Fruit fly (Drosophila melanogaster): Measurements from ENCODE around the gene r2d2.

The r2d2 gene

dm6 chr2L:7811249-7812002 lies 11.5 kb downstream of the r2d2 start, which contains the start of gene LanB1:
TSS of gene LanB1 (plus strand) at chr2L:7811438.
- TF ChIP-seq EcR (GFP tag; optimal IDR thresholded peaks at IDR 0.05) (no peak), CG8478 (optimal IDR thresholded peaks at IDR 0.05) (no peak), Dll (optimal IDR thresholded peaks at IDR 0.05) (no peak)

DNA sequence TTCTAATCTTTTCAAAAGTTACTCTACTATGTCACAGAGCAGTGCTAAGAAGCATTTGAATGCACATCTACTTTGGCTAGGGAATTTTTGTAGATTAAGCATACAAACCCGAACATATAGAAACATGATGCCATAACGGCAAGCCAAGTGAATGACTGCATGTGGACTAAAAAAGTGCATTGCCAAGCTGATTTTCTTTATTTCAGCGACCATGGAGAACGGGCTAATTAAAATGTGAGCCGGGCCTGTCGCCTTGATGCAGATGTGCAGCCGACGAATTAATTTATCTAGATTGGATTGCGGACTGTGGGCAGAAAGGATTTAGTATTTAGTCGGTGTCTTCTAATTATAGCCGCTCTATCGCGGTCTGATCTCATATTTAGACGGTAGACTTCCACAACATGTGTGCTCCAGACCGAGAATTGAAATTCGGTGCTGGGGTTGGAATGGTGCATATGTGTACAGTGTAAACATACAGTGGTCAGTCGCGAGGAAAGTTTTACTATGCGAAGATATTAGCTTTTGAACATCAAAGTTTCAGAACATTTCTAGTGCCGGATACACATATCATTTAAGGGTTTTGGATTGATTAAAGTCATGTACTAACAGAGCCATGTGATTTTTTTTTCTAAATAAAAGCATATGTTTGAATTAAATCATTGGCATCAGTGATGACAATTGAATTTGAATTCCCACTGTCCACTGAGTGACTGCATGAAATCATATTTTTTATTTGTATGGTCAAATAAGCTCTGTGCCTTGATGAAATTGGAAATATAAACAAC lies 12.8 kb downstream of the r2d2 start:
- TF ChIP-seq usp (GFP tag; optimal IDR thresholded peaks at IDR 0.05) (no peak), CG8478 (optimal IDR thresholded peaks at IDR 0.05) (no peak), pan (optimal IDR thresholded peaks at IDR 0.05) (no peak), psq (optimal IDR thresholded peaks at IDR 0.05) (no peak), EcR (GFP tag; optimal IDR thresholded peaks at IDR 0.05) (no peak), Dll (optimal IDR thresholded peaks at IDR 0.05) (no peak)

DNA sequence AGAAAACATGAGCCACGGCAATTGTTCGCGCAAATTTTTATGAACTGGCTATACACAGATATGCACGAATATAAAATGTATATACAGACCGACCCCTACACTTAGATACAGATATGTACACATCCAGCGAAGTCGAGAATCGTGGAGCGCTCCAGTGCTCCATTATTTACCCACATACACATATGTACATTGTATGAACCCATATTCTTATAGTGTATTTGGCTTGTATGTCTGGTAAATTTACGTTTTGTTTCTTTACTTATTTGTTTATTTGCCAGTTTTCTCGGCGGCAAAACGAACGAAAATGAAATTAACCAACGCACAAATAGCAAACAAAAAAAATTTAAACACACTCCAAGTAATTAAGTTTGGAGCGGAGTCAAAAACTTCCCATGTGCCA lies 13.4 kb downstream of the r2d2 start:
- TF ChIP-seq CG8478 (optimal IDR thresholded peaks at IDR 0.05) (no peak), psq (optimal IDR thresholded peaks at IDR 0.05) (no peak), pan (optimal IDR thresholded peaks at IDR 0.05) (no peak), usp (GFP tag; optimal IDR thresholded peaks at IDR 0.05) (no peak), Dll (optimal IDR thresholded peaks at IDR 0.05) (no peak), EcR (GFP tag; optimal IDR thresholded peaks at IDR 0.05) (no peak)

DNA sequence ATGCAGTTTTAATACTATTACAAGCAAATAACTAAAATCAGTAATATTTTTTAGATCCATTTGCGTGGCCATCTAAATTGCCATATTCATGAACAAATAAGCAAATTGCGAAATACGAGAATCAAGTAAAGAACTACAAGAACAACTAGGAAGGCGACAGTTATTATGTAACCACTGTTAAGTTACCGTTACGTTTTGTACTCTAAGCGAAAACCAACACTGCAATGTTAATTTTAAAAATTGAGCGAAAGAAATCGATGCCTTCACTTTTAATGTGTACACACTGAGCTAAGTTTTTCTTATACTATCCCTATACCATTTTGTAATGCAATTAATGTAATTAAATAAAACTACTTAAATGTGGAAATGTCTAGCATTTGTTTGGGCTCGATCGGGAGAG lies 20.5 kb downstream of the r2d2 start:
- TF ChIP-seq pan (optimal IDR thresholded peaks at IDR 0.05), result no peak
- TF ChIP-seq Dll (optimal IDR thresholded peaks at IDR 0.05), result no peak
- no peak for TF ChIP-seq CG8478 (optimal IDR thresholded peaks at IDR 0.05)
- TF ChIP-seq usp (GFP tag; optimal IDR thresholded peaks at IDR 0.05), result no peak
- no peak for TF ChIP-seq psq (optimal IDR thresholded peaks at IDR 0.05)
- no peak for TF ChIP-seq EcR (GFP tag; optimal IDR thresholded peaks at IDR 0.05)

dm6 chr2L:7820851-7821250 lies 20.9 kb downstream of the r2d2 start, which contains the start of gene CG7115:
TSS of gene CG7115 (plus strand) at chr2L:7821151.
- TF ChIP-seq Dll (optimal IDR thresholded peaks at IDR 0.05) (no peak), usp (GFP tag; optimal IDR thresholded peaks at IDR 0.05) (no peak), pan (optimal IDR thresholded peaks at IDR 0.05) (no peak)

DNA sequence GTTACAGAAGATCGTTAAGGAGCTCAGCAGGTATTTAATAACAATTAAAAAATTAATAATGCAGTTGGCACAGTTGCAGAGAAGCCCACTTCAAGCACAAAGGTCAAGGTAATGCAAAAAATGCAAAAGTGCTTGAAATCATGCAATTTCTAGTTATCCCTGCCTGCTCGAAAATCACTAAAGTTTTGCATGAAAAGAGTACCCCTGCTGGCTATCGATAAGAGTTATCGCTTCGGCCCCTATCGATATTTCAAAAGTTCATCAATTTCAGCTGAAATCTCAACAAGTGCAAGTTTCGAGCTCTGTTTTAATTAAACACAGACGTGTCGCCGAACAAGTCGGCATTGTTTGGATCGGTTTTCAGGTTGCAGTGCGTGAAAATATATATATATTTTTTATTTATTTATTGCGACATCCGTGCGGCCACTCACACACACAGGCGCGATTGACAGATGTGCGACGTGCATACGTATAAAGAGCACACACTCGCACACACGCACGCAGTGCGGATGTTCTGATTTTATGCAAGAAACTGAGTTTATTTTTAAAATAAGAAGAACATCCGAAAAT lies 21.4 kb downstream of the r2d2 start:
- TF ChIP-seq CG8478 (optimal IDR thresholded peaks at IDR 0.05) (no peak), psq (optimal IDR thresholded peaks at IDR 0.05) (no peak), usp (GFP tag; optimal IDR thresholded peaks at IDR 0.05) (no peak)

dm6 chr2L:7827045-7828004 lies 27.4 kb downstream of the r2d2 start, which contains the start of the genes Rack1 and mts:
TSS of gene Rack1 (minus strand) at chr2L:7827315.
TSS of gene mts (plus strand) at chr2L:7827650.
- TF ChIP-seq usp (GFP tag; optimal IDR thresholded peaks at IDR 0.05) (no peak), EcR (GFP tag; optimal IDR thresholded peaks at IDR 0.05) (no peak), Dll (optimal IDR thresholded peaks at IDR 0.05) (no peak), CG8478 (optimal IDR thresholded peaks at IDR 0.05) (no peak), pan (optimal IDR thresholded peaks at IDR 0.05) (no peak), psq (optimal IDR thresholded peaks at IDR 0.05) (no peak)

DNA sequence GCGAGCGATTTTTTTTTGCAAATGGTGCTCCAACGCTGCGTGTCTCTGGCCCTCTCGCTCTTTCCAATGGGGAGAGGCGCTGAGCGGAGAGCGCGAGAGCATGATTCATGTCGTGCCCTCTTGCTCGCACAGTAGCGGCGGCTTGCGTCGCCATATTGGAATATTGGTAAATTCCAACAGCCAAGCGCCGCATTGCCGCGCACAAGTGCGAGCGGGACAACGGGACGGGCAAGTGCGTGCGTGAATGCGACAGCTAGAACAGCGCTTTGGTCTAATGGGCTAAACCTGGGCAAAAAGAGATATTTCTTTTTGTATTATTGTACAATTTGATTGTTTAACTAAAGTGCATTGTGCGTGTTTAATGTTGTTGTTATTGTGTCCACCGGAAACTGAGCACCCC lies 28.3 kb downstream of the r2d2 start:
- TF ChIP-seq EcR (GFP tag; optimal IDR thresholded peaks at IDR 0.05) (no peak), Dll (optimal IDR thresholded peaks at IDR 0.05) (no peak), CG8478 (optimal IDR thresholded peaks at IDR 0.05) (peak; percentile 95), pan (optimal IDR thresholded peaks at IDR 0.05) (no peak)

DNA sequence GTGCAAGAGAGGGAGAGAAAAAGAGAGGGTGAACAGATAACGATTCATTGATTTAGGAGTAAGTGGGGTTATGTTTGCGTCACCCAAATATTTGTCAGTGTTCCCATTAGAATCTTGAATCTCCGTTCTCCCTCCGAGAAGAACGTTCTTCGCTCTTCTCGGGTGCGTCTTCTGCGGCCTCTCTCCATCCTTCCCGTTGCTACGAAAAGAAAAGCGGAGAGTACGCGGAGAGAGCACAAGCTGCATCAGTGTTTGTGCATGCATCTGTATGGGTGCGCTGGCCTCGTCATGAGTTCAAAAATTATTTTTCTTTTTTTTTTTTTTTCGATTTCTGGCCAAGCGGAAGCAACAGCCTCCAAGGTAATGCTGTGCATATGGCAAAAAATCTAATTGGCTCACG lies 29.0 kb downstream of the r2d2 start:
- TF ChIP-seq EcR (GFP tag; optimal IDR thresholded peaks at IDR 0.05) (no peak), usp (GFP tag; optimal IDR thresholded peaks at IDR 0.05) (no peak), psq (optimal IDR thresholded peaks at IDR 0.05) (no peak), Dll (optimal IDR thresholded peaks at IDR 0.05) (no peak), pan (optimal IDR thresholded peaks at IDR 0.05) (no peak), CG8478 (optimal IDR thresholded peaks at IDR 0.05) (no peak)

dm6 chr2L:7833238-7833637 lies 33.3 kb downstream of the r2d2 start:
- TF ChIP-seq psq (optimal IDR thresholded peaks at IDR 0.05) (no peak), EcR (GFP tag; optimal IDR thresholded peaks at IDR 0.05) (no peak), pan (optimal IDR thresholded peaks at IDR 0.05) (no peak), CG8478 (optimal IDR thresholded peaks at IDR 0.05) (no peak), usp (GFP tag; optimal IDR thresholded peaks at IDR 0.05) (no peak), Dll (optimal IDR thresholded peaks at IDR 0.05) (no peak)

DNA sequence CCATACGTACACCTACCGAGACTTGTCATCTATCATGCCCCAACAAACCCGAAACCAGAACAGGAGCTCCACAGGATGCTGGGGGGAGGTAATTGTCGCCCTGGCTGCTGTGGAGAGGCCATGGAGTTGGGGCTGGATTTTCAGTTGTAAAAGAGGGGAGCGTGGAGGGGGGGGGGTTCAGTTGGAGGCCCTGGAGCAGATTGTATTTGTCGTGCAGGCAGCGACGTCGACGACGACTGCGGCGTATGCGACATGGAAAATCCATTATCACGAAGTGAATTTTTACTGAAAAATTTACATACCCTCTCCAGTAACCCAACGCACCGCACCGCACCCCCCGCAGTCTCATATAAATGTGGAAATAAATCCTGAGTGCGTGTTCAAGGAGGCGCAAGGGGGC lies 33.7 kb downstream of the r2d2 start:
- TF ChIP-seq usp (GFP tag; optimal IDR thresholded peaks at IDR 0.05) (no peak), EcR (GFP tag; optimal IDR thresholded peaks at IDR 0.05) (no peak), CG8478 (optimal IDR thresholded peaks at IDR 0.05) (no peak), pan (optimal IDR thresholded peaks at IDR 0.05) (no peak), Dll (optimal IDR thresholded peaks at IDR 0.05) (no peak), psq (optimal IDR thresholded peaks at IDR 0.05) (no peak)
